Fruit fly (Drosophila melanogaster) whole organism, prepupa: Measurements from ENCODE around the gene CG5391.

Experiments used
- Blimp-1 ChIP-seq: fragments of 200-800 bp; sonication (Bioruptor generic); optimal IDR thresholded peaks from 3 replicates; lab custom pipeline; 2017; ENCODE audit warnings: missing biosample characterization, missing genetic modification characterization, mild to moderate bottlenecking, moderate library complexity, missing genetic modification reagents
- CG10631 ChIP-seq: fragments of 200-800 bp; sonication (Bioruptor generic); optimal IDR thresholded peaks from 2 replicates; lab custom pipeline; 2016; ENCODE audit warnings: missing biosample characterization, missing genetic modification characterization
- CG10669 ChIP-seq: fragments of 200-800 bp; sonication (Bioruptor generic); optimal IDR thresholded peaks from 3 replicates; lab custom pipeline; 2018; ENCODE audit warnings: missing biosample characterization, mild to moderate bottlenecking, missing genetic modification characterization, moderate library complexity
- CG11294 ChIP-seq: fragments of 200-800 bp; sonication (Bioruptor generic); IDR thresholded peaks from 2 replicates; pipeline ENCODE4 v1.3.6; 2022; ENCODE audit warnings: missing biosample characterization, missing genetic modification characterization
- CG11762 ChIP-seq: fragments of 200-800 bp; sonication (Bioruptor generic); optimal IDR thresholded peaks from 3 replicates; lab custom pipeline; 2016; ENCODE audit warnings: missing biosample characterization, missing genetic modification characterization; ENCODE audit not compliant: insufficient read depth
- CG11902 ChIP-seq: fragments of 200-800 bp; sonication (Bioruptor generic); optimal IDR thresholded peaks from 3 replicates; lab custom pipeline; 2016; ENCODE audit warnings: missing biosample characterization, missing genetic modification characterization
- CG15336 ChIP-seq: fragments of 200-800 bp; sonication (Bioruptor generic); IDR thresholded peaks from 2 replicates; pipeline ENCODE4 v1.3.6; 2022; ENCODE audit warnings: missing biosample characterization, missing genetic modification characterization
- CG3032 ChIP-seq: fragments of 200-800 bp; optimal IDR thresholded peaks from 2 replicates; lab custom pipeline; 2019; ENCODE audit warnings: missing biosample characterization, mild to moderate bottlenecking, missing genetic modification characterization, moderate library complexity
- CG32006 ChIP-seq: fragments of 200-800 bp; sonication (Bioruptor generic); optimal IDR thresholded peaks from 3 replicates; lab custom pipeline; 2017; ENCODE audit warnings: missing biosample characterization, mild to moderate bottlenecking, missing genetic modification characterization
- CG3919 ChIP-seq: fragments of 200-800 bp; sonication (Bioruptor generic); optimal IDR thresholded peaks from 3 replicates; lab custom pipeline; 2016; ENCODE audit warnings: missing biosample characterization, missing genetic modification characterization
- CG4318 ChIP-seq: fragments of 200-800 bp; sonication (Bioruptor generic); optimal IDR thresholded peaks from 3 replicates; lab custom pipeline; 2017; ENCODE audit warnings: missing biosample characterization, mild to moderate bottlenecking, missing genetic modification characterization
- CG6276 ChIP-seq: fragments of 200-800 bp; sonication (Bioruptor generic); optimal IDR thresholded peaks from 2 replicates; lab custom pipeline; 2017; ENCODE audit warnings: missing biosample characterization, mild to moderate bottlenecking, missing genetic modification characterization
- CG6808 ChIP-seq: fragments of 200-800 bp; sonication (Bioruptor generic); optimal IDR thresholded peaks from 3 replicates; lab custom pipeline; 2017; ENCODE audit warnings: missing biosample characterization, missing genetic modification characterization, mild to moderate bottlenecking, moderate library complexity, missing genetic modification reagents
- CG6854 ChIP-seq: fragments of 200-800 bp; sonication (Bioruptor generic); optimal IDR thresholded peaks from 2 replicates; lab custom pipeline; 2017; ENCODE audit warnings: missing biosample characterization, mild to moderate bottlenecking, missing genetic modification characterization
- CG7368 ChIP-seq: fragments of 200-800 bp; sonication (Bioruptor generic); optimal IDR thresholded peaks from 3 replicates; lab custom pipeline; 2016; ENCODE audit warnings: missing biosample characterization, missing genetic modification characterization
- CG8119 ChIP-seq: fragments of 200-800 bp; sonication (Bioruptor generic); IDR thresholded peaks from 3 replicates; pipeline ENCODE4 v1.3.6; 2022; ENCODE audit warnings: missing biosample characterization, missing genetic modification characterization
- CG8319 ChIP-seq: fragments of 200-800 bp; sonication (Bioruptor generic); optimal IDR thresholded peaks from 3 replicates; lab custom pipeline; 2016; ENCODE audit warnings: missing biosample characterization, missing genetic modification characterization
- CG9139 ChIP-seq: fragments of 200-800 bp; sonication (Bioruptor generic); optimal IDR thresholded peaks from 3 replicates; lab custom pipeline; 2017; ENCODE audit warnings: missing biosample characterization, mild to moderate bottlenecking, missing genetic modification characterization
- Eip75B ChIP-seq: fragments of 200-800 bp; sonication (Bioruptor generic); optimal IDR thresholded peaks from 3 replicates; lab custom pipeline; 2016; ENCODE audit warnings: missing biosample characterization, missing genetic modification characterization
- Eip78C ChIP-seq: fragments of 200-800 bp; sonication (Bioruptor generic); peaks from one replicate; lab custom pipeline; 2016; ENCODE audit warnings: missing biosample characterization, missing genetic modification characterization
- Eip93F ChIP-seq: fragments of 200-800 bp; sonication (Bioruptor generic); optimal IDR thresholded peaks from 2 replicates; lab custom pipeline; 2016; ENCODE audit warnings: missing biosample characterization, mild to moderate bottlenecking, missing genetic modification characterization
- Ets21C ChIP-seq: fragments of 200-800 bp; sonication (Bioruptor generic); optimal IDR thresholded peaks from 3 replicates; lab custom pipeline; 2016; ENCODE audit warnings: missing biosample characterization, missing genetic modification characterization
- Ets96B ChIP-seq: fragments of 200-800 bp; optimal IDR thresholded peaks from 2 replicates; lab custom pipeline; 2019; ENCODE audit warnings: missing biosample characterization, mild to moderate bottlenecking, missing genetic modification characterization, moderate library complexity
- Hr38 ChIP-seq: sonication (Bioruptor generic); optimal IDR thresholded peaks from 2 replicates; lab custom pipeline; 2016; ENCODE audit warnings: missing biosample characterization, missing genetic modification characterization
- Hr39 ChIP-seq: fragments of 200-800 bp; sonication (Bioruptor generic); optimal IDR thresholded peaks from 2 replicates; lab custom pipeline; 2016; ENCODE audit warnings: missing biosample characterization, missing genetic modification characterization
- Hr4 ChIP-seq: fragments of 200-800 bp; sonication (Bioruptor generic); optimal IDR thresholded peaks from 3 replicates; lab custom pipeline; 2016; ENCODE audit warnings: missing biosample characterization, missing genetic modification characterization
- Lpt ChIP-seq: fragments of 200-800 bp; sonication (Bioruptor generic); optimal IDR thresholded peaks from 3 replicates; lab custom pipeline; 2016; ENCODE audit warnings: missing biosample characterization, missing genetic modification characterization
- Met ChIP-seq: fragments of 200-800 bp; sonication (Bioruptor generic); optimal IDR thresholded peaks from 3 replicates; lab custom pipeline; 2016; ENCODE audit warnings: missing biosample characterization, missing genetic modification characterization
- OdsH ChIP-seq: fragments of 200-800 bp; sonication (Bioruptor generic); optimal IDR thresholded peaks from 3 replicates; lab custom pipeline; 2016; ENCODE audit warnings: missing biosample characterization, missing genetic modification characterization
- Smox ChIP-seq: fragments of 200-800 bp; sonication (Bioruptor generic); optimal IDR thresholded peaks from 3 replicates; lab custom pipeline; 2016; ENCODE audit warnings: missing biosample characterization, missing genetic modification characterization
- Sox102F ChIP-seq: fragments of 200-800 bp; sonication (Bioruptor generic); optimal IDR thresholded peaks from 2 replicates; lab custom pipeline; 2016; ENCODE audit warnings: missing biosample characterization, mild to moderate bottlenecking, missing genetic modification characterization
- Sox14 ChIP-seq: fragments of 200-800 bp; sonication (Bioruptor generic); optimal IDR thresholded peaks from 3 replicates; lab custom pipeline; 2016; ENCODE audit warnings: missing biosample characterization, missing genetic modification characterization
- Sox15 ChIP-seq: fragments of 200-800 bp; sonication (Bioruptor generic); optimal IDR thresholded peaks from 3 replicates; lab custom pipeline; 2016; ENCODE audit warnings: missing biosample characterization, missing genetic modification characterization
- acj6 ChIP-seq: fragments of 200-800 bp; sonication (Bioruptor generic); optimal IDR thresholded peaks from 3 replicates; lab custom pipeline; 2016; ENCODE audit warnings: missing biosample characterization, missing genetic modification characterization
- cyc ChIP-seq: fragments of 200-800 bp; sonication (Bioruptor generic); optimal IDR thresholded peaks from 3 replicates; lab custom pipeline; 2016; ENCODE audit warnings: missing biosample characterization, missing genetic modification characterization
- eg ChIP-seq: fragments of 200-800 bp; sonication (Bioruptor generic); IDR thresholded peaks from 3 replicates; pipeline ENCODE4 v1.3.6; 2022; ENCODE audit warnings: missing biosample characterization, missing genetic modification characterization
- esn ChIP-seq: fragments of 200-800 bp; sonication (Bioruptor generic); optimal IDR thresholded peaks from 2 replicates; lab custom pipeline; 2016; ENCODE audit warnings: missing biosample characterization, mild to moderate bottlenecking, missing genetic modification characterization, moderate library complexity
- fd59A ChIP-seq: fragments of 200-800 bp; sonication (Bioruptor generic); optimal IDR thresholded peaks from 2 replicates; lab custom pipeline; 2017; ENCODE audit warnings: missing biosample characterization, mild to moderate bottlenecking, missing genetic modification characterization, missing genetic modification reagents
- fd85E ChIP-seq: fragments of 200-800 bp; sonication (Bioruptor generic); optimal IDR thresholded peaks from 3 replicates; lab custom pipeline; 2016; ENCODE audit warnings: missing biosample characterization, missing genetic modification characterization
- net ChIP-seq: fragments of 200-800 bp; sonication (Bioruptor generic); optimal IDR thresholded peaks from 3 replicates; lab custom pipeline; 2016; ENCODE audit warnings: missing biosample characterization, missing genetic modification characterization
- pdm3 ChIP-seq: fragments of 200-800 bp; sonication (Bioruptor generic); optimal IDR thresholded peaks from 3 replicates; lab custom pipeline; 2016; ENCODE audit warnings: missing biosample characterization, missing genetic modification characterization
- spab ChIP-seq: fragments of 200-800 bp; sonication (Bioruptor generic); optimal IDR thresholded peaks from 2 replicates; lab custom pipeline; 2017; ENCODE audit warnings: missing biosample characterization, mild to moderate bottlenecking, missing genetic modification characterization, missing genetic modification reagents
- ss ChIP-seq, 2 experiments: fragments of 200-800 bp; sonication (Bioruptor generic); optimal IDR thresholded peaks; 2 replicates in 1 of 2; 3 replicates in 1 of 2; lab custom pipeline; 2017 to 2018; ENCODE audit warnings: mild to moderate bottlenecking in 2 of 2, missing biosample characterization in 2 of 2, missing genetic modification characterization in 2 of 2, moderate library complexity in 1 of 2
- svp ChIP-seq: fragments of 200-800 bp; sonication (Bioruptor generic); peaks from one replicate; lab custom pipeline; 2016; ENCODE audit warnings: missing biosample characterization, missing genetic modification characterization
- topi ChIP-seq: fragments of 200-800 bp; sonication (Bioruptor generic); optimal IDR thresholded peaks from 3 replicates; lab custom pipeline; 2016; ENCODE audit warnings: missing biosample characterization, missing genetic modification characterization
- vri ChIP-seq: fragments of 200-800 bp; sonication (Bioruptor generic); optimal IDR thresholded peaks from 3 replicates; lab custom pipeline; 2016; ENCODE audit warnings: missing biosample characterization, mild to moderate bottlenecking, missing genetic modification characterization

CG5391 gene

DNA sequence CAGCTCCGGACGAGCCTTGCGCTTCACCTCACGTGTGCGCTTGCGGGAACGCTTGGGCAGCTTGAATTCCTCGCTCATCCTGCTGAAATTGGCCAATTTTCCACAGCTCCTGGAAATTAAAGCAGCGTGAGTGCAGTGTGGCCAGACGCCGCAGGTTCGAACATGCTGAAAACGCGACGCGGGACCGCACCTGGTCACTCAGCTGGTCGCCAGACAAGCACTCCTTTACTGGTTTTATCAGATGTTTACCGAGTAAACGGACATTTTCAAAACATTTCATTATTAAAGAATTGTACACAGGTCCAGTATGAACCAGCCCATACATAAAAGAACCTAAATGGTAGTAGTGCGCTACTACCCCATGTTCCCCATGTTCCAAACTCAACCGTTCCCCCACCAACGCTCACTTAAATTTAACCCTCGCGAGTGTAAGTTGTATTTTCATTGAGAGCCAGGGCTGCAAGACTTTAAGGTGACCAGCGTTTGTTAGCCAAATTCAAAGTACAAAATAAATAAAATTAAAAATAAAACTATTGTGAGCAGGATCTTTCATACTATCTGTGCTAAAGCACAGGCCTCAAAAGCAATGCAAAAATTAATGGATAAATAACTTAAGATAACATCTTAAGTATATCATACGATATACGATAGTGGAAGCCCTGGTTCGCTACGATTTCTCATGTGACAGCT is 28.4 kb upstream of the CG5391 start, which contains the start of the genes JMJD6, CG7071 and Muted (continued):
- TF ChIP-seq CG10631 (GFP tag; lab: Kevin White, UChicago), result peak; percentile 91
- peak; percentile 60 for TF ChIP-seq CG6854 (GFP tag; lab: Kevin White, UChicago)
- peak; percentile 88 for TF ChIP-seq CG3919 (GFP tag; lab: Kevin White, UChicago)
- TF ChIP-seq cyc (GFP tag; lab: Kevin White, UChicago), result peak; percentile 90
- peak; percentile 84 for TF ChIP-seq CG15336
- peak; percentile 88 for TF ChIP-seq topi (GFP tag; lab: Kevin White, UChicago)
- peak; percentile 47 for TF ChIP-seq spab (GFP tag; lab: Kevin White, UChicago)
- TF ChIP-seq Eip78C (GFP tag; lab: Kevin White, UChicago), result peak; percentile 95
- peak; percentile 61 to 68 for TF ChIP-seq ss (GFP tag; optimal IDR thresholded peaks at IDR 0.05; lab: Kevin White, UChicago)
- no peak for TF ChIP-seq CG9139 (GFP tag; lab: Kevin White, UChicago)
- TF ChIP-seq eg, result peak; percentile 90
- peak; percentile 60 for TF ChIP-seq Blimp-1
- TF ChIP-seq CG7368 (GFP tag; lab: Kevin White, UChicago), result peak; percentile 80
- TF ChIP-seq Eip93F, result peak; percentile 88
- peak; percentile 89 for TF ChIP-seq Hr39 (GFP tag; lab: Kevin White, UChicago)
- TF ChIP-seq fd85E (GFP tag; lab: Kevin White, UChicago), result peak; percentile 59
- TF ChIP-seq Sox14, result peak; percentile 88
- peak; percentile 80 for TF ChIP-seq net (GFP tag; lab: Kevin White, UChicago)
- peak; percentile 76 for TF ChIP-seq CG10669 (GFP tag; lab: Kevin White, UChicago)
- TF ChIP-seq esn (GFP tag; lab: Kevin White, UChicago), result peak; percentile 92
- peak; percentile 89 for TF ChIP-seq Smox (GFP tag; lab: Kevin White, UChicago)
- peak; percentile 88 for TF ChIP-seq Eip75B (GFP tag; lab: Kevin White, UChicago)
- TF ChIP-seq CG11294 (GFP tag; lab: Robert Waterston, UW), result peak; percentile 88
- peak; percentile 78 for TF ChIP-seq CG4318 (GFP tag; lab: Kevin White, UChicago)
- peak; percentile 72 for TF ChIP-seq Lpt (GFP tag; lab: Kevin White, UChicago)
- TF ChIP-seq Met (GFP tag; lab: Kevin White, UChicago), result peak; percentile 91

DNA sequence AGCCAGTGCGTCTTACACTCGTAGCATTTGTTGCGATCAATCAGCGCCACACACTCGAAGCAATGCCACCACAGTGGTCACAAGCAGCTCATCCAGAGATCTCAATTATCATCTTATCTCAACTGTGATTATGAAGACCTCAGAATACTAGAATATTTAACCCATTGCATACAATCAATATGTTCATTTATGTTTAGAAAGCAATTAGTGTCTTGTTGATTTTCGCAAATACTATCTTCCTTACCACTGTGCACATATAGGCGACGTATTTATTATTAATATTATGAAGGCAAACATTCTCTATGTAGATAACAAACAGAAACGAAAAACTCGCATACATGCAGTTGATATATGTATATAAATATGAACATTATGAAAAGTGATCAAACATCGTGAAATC is 24.9 kb upstream of the CG5391 start:
- TF ChIP-seq OdsH (GFP tag; lab: Kevin White, UChicago), result peak; percentile 88
- TF ChIP-seq Eip75B (GFP tag; lab: Kevin White, UChicago), result peak; percentile 75
- TF ChIP-seq fd59A (GFP tag; lab: Kevin White, UChicago), result peak; percentile 53
- TF ChIP-seq eg, result peak; percentile 94
- TF ChIP-seq fd85E (GFP tag; lab: Kevin White, UChicago), result peak; percentile 20
- peak; percentile 61 for TF ChIP-seq CG8319 (GFP tag; lab: Kevin White, UChicago)
- TF ChIP-seq pdm3 (GFP tag; lab: Kevin White, UChicago), result peak; percentile 90
- TF ChIP-seq Hr4 (GFP tag; lab: Kevin White, UChicago), result peak; percentile 89
- TF ChIP-seq Hr38 (GFP tag; lab: Kevin White, UChicago), result no peak
- no peak for TF ChIP-seq Eip93F
- TF ChIP-seq CG8119 (GFP tag; lab: Robert Waterston, UW), result peak; percentile 87
- TF ChIP-seq Ets21C, result peak; percentile 53
- TF ChIP-seq CG3032 (tag; lab: Kevin White, UChicago), result peak; percentile 71
- TF ChIP-seq esn (GFP tag; lab: Kevin White, UChicago), result peak; percentile 79
- peak; percentile 82 for TF ChIP-seq CG6276 (GFP tag; lab: Kevin White, UChicago)
- TF ChIP-seq Sox15, result peak; percentile 71
- peak; percentile 78 for TF ChIP-seq CG11762 (GFP tag; lab: Kevin White, UChicago)
- TF ChIP-seq Ets96B, result peak; percentile 84
- peak; percentile 34 to 68 for TF ChIP-seq ss (GFP tag; optimal IDR thresholded peaks at IDR 0.05; lab: Kevin White, UChicago)
- TF ChIP-seq CG32006, result peak; percentile 84
- peak; percentile 87 for TF ChIP-seq Sox14
- TF ChIP-seq vri (GFP tag; lab: Kevin White, UChicago), result peak; percentile 82
- peak; percentile 81 for TF ChIP-seq CG3919 (GFP tag; lab: Kevin White, UChicago)
- peak; percentile 96 for TF ChIP-seq svp (GFP tag; lab: Kevin White, UChicago)
- peak; percentile 64 for TF ChIP-seq cyc (GFP tag; lab: Kevin White, UChicago)
- TF ChIP-seq topi (GFP tag; lab: Kevin White, UChicago), result peak; percentile 80
- TF ChIP-seq acj6 (GFP tag; lab: Kevin White, UChicago), result peak; percentile 86
- TF ChIP-seq CG15336, result peak; percentile 88
- peak; percentile 72 for TF ChIP-seq CG6808 (GFP tag; lab: Kevin White, UChicago)
- TF ChIP-seq CG9139 (GFP tag; lab: Kevin White, UChicago), result no peak
- TF ChIP-seq CG10631 (GFP tag; lab: Kevin White, UChicago), result peak; percentile 57
- peak; percentile 63 for TF ChIP-seq CG11902 (GFP tag; lab: Kevin White, UChicago)
- TF ChIP-seq CG7368 (GFP tag; lab: Kevin White, UChicago), result peak; percentile 81
- peak; percentile 97 for TF ChIP-seq Eip78C (GFP tag; lab: Kevin White, UChicago)
- TF ChIP-seq Sox102F (GFP tag; lab: Kevin White, UChicago), result peak; percentile 77
